Worm (Caenorhabditis elegans): ENCODE data around the gene stg-1.

Gene stg-1

DNA sequence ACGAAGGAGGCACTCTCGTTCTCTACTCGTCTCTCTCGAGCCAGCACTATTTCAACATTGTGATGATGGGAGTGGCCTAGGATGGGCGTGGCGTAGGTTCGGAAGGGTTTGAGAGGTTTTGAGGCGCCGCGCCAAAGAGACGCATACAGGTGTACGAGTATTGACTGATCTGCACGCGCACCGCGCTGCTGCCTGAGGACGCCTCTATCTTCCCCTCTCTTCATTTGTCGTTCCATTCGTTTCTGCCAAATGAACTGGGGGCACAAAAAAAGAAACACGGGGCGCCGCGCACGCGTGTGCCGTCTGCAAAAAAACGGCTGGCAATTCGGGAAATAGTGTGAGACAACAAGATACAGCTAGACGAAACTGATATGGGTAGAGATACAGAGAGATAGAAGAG lies 44.4 kb downstream of the stg-1 start, which contains the start of gene lec-2:
lec-2 (minus strand) TSS at position 171 of the 400 bp plus-strand sequence.
- TF ChIP-seq ref-2 (tag; optimal IDR thresholded peaks at IDR 0.05) (no peak), syd-9 (tag; optimal IDR thresholded peaks at IDR 0.05) (no peak), elt-2 (tag; optimal IDR thresholded peaks at IDR 0.05) (no peak), K02D7.2 (tag; optimal IDR thresholded peaks at IDR 0.05) (no peak), ceh-34 (tag; optimal IDR thresholded peaks at IDR 0.05) (no peak), tbx-7 (tag; optimal IDR thresholded peaks at IDR 0.05) (no peak), dmd-4 (tag; optimal IDR thresholded peaks at IDR 0.05; ENCODE audit: borderline replicate concordance) (no peak), che-1 (tag; optimal IDR thresholded peaks at IDR 0.05) (no peak), rnt-1 (tag; optimal IDR thresholded peaks at IDR 0.05) (no peak), sox-2 (GFP tag; IDR thresholded peaks at IDR 0.05) (no peak), ttx-3 (tag; optimal IDR thresholded peaks at IDR 0.05) (no peak), ceh-14 (tag; optimal IDR thresholded peaks at IDR 0.05) (no peak), sdc-2 (tag; optimal IDR thresholded peaks at IDR 0.05) (no peak), C08G9.2 (tag; optimal IDR thresholded peaks at IDR 0.05) (no peak), ets-4 (tag; optimal IDR thresholded peaks at IDR 0.05) (no peak)

DNA sequence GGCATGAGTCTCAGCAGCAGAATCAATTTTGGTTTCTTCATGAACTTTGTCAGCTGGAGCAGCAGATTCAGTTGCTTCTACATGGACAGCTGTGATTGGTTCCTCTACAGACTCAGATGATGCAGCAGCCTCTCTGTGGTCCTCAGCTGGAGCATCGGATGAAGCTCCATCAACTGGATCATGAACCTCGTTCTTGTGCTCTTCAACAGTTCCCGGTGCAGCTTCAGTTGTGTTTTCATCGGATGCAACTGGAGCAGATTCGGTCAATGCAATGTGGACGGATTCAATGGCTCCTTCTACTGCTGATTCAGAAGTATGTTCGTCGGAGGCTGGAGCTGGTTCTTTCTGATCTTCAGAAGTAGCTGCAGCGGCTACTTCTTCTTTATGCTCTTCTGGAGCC lies 46.1 kb downstream of the stg-1 start:
- TF ChIP-seq ceh-34 (tag; optimal IDR thresholded peaks at IDR 0.05) (no peak), ceh-9 (tag; optimal IDR thresholded peaks at IDR 0.05) (no peak), unc-55 (GFP tag; optimal IDR thresholded peaks at IDR 0.05) (no peak)

DNA sequence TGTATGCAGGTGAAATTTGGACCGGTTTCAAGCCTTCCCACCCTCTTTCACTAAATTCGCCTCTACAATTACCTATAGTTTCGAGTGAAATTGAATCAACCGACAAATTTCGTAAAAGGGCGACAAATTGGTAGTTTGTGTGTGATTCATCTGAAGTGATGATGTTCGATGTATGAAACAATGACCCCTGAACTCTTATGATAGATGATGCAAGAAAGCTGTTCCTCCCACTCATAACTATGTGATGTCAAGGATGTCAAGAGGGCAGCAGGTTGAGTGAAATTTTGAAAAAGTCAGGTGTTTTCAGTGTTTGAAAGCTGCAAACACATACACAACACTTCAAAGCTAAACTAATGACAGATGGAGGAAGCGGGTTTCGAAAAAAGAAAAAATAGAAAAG lies 48.0 kb downstream of the stg-1 start:
- TF ChIP-seq elt-4 (tag; optimal IDR thresholded peaks at IDR 0.05) (no peak), tbx-2 (tag; optimal IDR thresholded peaks at IDR 0.05) (no peak), ztf-16 (tag; optimal IDR thresholded peaks at IDR 0.05) (no peak), fkh-10 (GFP tag; optimal IDR thresholded peaks at IDR 0.05) (no peak), ref-2 (tag; optimal IDR thresholded peaks at IDR 0.05) (no peak), ceh-24 (tag; optimal IDR thresholded peaks at IDR 0.05) (no peak), odd-2 (tag; optimal IDR thresholded peaks at IDR 0.05) (no peak), ceh-34 (tag; optimal IDR thresholded peaks at IDR 0.05) (no peak), eyg-1 (tag; optimal IDR thresholded peaks at IDR 0.05) (no peak), ceh-48 (tag; optimal IDR thresholded peaks at IDR 0.05) (no peak), elt-2 (tag; optimal IDR thresholded peaks at IDR 0.05) (no peak), nhr-11 (tag; optimal IDR thresholded peaks at IDR 0.05) (no peak)

DNA sequence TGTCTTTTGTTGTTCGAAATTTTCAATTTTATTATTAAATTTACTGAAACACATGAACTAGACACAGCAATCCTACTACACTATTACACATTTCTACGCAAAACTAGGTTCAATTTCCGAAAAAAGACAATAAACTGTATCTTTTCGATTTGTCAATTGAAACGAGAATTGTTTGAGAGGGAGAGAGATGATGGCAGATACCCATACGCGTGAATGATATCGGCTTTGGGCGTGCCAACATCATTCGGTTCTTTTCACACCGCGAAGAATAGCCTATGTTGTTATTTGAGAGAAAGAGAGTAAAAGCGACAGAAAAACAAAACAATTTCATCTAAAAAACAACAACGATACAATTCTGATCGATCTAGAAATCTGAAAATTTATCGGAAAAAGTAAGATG lies 48.7 kb downstream of the stg-1 start:
- TF ChIP-seq unc-42 (tag; optimal IDR thresholded peaks at IDR 0.05) (no peak), ztf-16 (tag; optimal IDR thresholded peaks at IDR 0.05) (no peak), eyg-1 (tag; optimal IDR thresholded peaks at IDR 0.05) (no peak), zip-5 (tag; optimal IDR thresholded peaks at IDR 0.05) (no peak), pqm-1 (tag; optimal IDR thresholded peaks at IDR 0.05) (no peak), C08G9.2 (tag; optimal IDR thresholded peaks at IDR 0.05) (no peak), lin-11 (tag; optimal IDR thresholded peaks at IDR 0.05) (no peak), madf-2 (tag; optimal IDR thresholded peaks at IDR 0.05) (no peak), T23F11.4 (GFP tag; optimal IDR thresholded peaks at IDR 0.05) (no peak), elt-2 (tag; optimal IDR thresholded peaks at IDR 0.05) (no peak), ceh-34 (tag; optimal IDR thresholded peaks at IDR 0.05) (no peak), C38D4.7 (GFP tag; optimal IDR thresholded peaks at IDR 0.05) (no peak), unc-86 (tag; optimal IDR thresholded peaks at IDR 0.05) (no peak), ahr-1 (tag; optimal IDR thresholded peaks at IDR 0.05) (no peak), dmd-4 (tag; optimal IDR thresholded peaks at IDR 0.05; ENCODE audit: borderline replicate concordance) (no peak), ceh-45 (GFP tag; IDR thresholded peaks at IDR 0.05) (no peak), fkh-6 (tag; optimal IDR thresholded peaks at IDR 0.05) (no peak)

Measured in whole organism, late embryonic.